Worm (Caenorhabditis elegans) whole organism, L2 larva: ENCODE measurements around the gene inx-10.

Experiments used
- Y55F3AM.14 ChIP-seq: fragments of 200-800 bp; sonication (Bioruptor generic); optimal IDR thresholded peaks from 2 replicates; lab custom pipeline; 2018; ENCODE audit warnings: mild to moderate bottlenecking, missing genetic modification characterization, missing compliant biosample characterization
- ama-1 ChIP-seq: fragments of 150-350 bp; optimal IDR thresholded peaks from 2 replicates; lab custom pipeline; 2018; ENCODE audit warnings: inconsistent platforms
- egl-27 ChIP-seq: sonication (generic microtip); optimal IDR thresholded peaks from 3 replicates; lab custom pipeline; 2017; ENCODE audit warnings: missing biosample characterization, missing genetic modification reagents, missing genetic modification characterization
- mbf-1 ChIP-seq: sonication (generic microtip); optimal IDR thresholded peaks from 2 replicates; lab custom pipeline; 2017; ENCODE audit warnings: missing biosample characterization, missing genetic modification characterization
- nhr-11 ChIP-seq: fragments of 150-350 bp; optimal IDR thresholded peaks from 2 replicates; lab custom pipeline; 2014; ENCODE audit warnings: missing biosample characterization, missing genetic modification characterization
- nhr-77 ChIP-seq: fragments of 150-350 bp; optimal IDR thresholded peaks from 2 replicates; lab custom pipeline; 2014; ENCODE audit warnings: missing biosample characterization, missing genetic modification characterization
- zag-1 ChIP-seq: fragments of 150-350 bp; optimal IDR thresholded peaks from 2 replicates; lab custom pipeline; 2014; ENCODE audit warnings: missing biosample characterization, missing genetic modification characterization

ce11 chrV:9218655-9219389 is 11.5 kb upstream of the inx-10 start:
- TF ChIP-seq egl-27 (tag; lab: Kevin White, UChicago) (no peak), zag-1 (tag; lab: Kevin White, UChicago) (peak; percentile 39), Y55F3AM.14 (GFP tag; lab: Kevin White, UChicago) (no peak), nhr-11 (no peak), ama-1 (no peak), mbf-1 (tag; lab: Kevin White, UChicago) (no peak), nhr-77 (no peak)
